Fruit fly (Drosophila melanogaster) whole organism, prepupa: ENCODE data around the gene ZnT77C.
A peak's percentile ranks its signal among the peaks of the same experiment; 100 is the strongest.

Experiments
- Blimp-1 ChIP-seq: fragments of 200-800 bp; sonication (Bioruptor generic); optimal IDR thresholded peaks from 3 replicates; lab custom pipeline; 2017; ENCODE audit warnings: missing biosample characterization, missing genetic modification characterization, mild to moderate bottlenecking, moderate library complexity, missing genetic modification reagents
- CG10631 ChIP-seq: fragments of 200-800 bp; sonication (Bioruptor generic); optimal IDR thresholded peaks from 2 replicates; lab custom pipeline; 2016; ENCODE audit warnings: missing biosample characterization, missing genetic modification characterization
- CG10669 ChIP-seq: fragments of 200-800 bp; sonication (Bioruptor generic); optimal IDR thresholded peaks from 3 replicates; lab custom pipeline; 2018; ENCODE audit warnings: missing biosample characterization, mild to moderate bottlenecking, missing genetic modification characterization, moderate library complexity
- CG11294 ChIP-seq: fragments of 200-800 bp; sonication (Bioruptor generic); IDR thresholded peaks from 2 replicates; pipeline ENCODE4 v1.3.6; 2022; ENCODE audit warnings: missing biosample characterization, missing genetic modification characterization
- CG11762 ChIP-seq: fragments of 200-800 bp; sonication (Bioruptor generic); optimal IDR thresholded peaks from 3 replicates; lab custom pipeline; 2016; ENCODE audit warnings: missing biosample characterization, missing genetic modification characterization; ENCODE audit not compliant: insufficient read depth
- CG11902 ChIP-seq: fragments of 200-800 bp; sonication (Bioruptor generic); optimal IDR thresholded peaks from 3 replicates; lab custom pipeline; 2016; ENCODE audit warnings: missing biosample characterization, missing genetic modification characterization
- CG15336 ChIP-seq: fragments of 200-800 bp; sonication (Bioruptor generic); IDR thresholded peaks from 2 replicates; pipeline ENCODE4 v1.3.6; 2022; ENCODE audit warnings: missing biosample characterization, missing genetic modification characterization
- CG1621 ChIP-seq: fragments of 200-800 bp; sonication (Bioruptor generic); optimal IDR thresholded peaks from 3 replicates; lab custom pipeline; 2018; ENCODE audit warnings: missing biosample characterization, mild to moderate bottlenecking, missing genetic modification characterization
- CG16779 ChIP-seq: fragments of 200-800 bp; sonication (Bioruptor generic); optimal IDR thresholded peaks from 3 replicates; lab custom pipeline; 2017; ENCODE audit warnings: missing biosample characterization, mild to moderate bottlenecking, missing genetic modification characterization
- CG31627 ChIP-seq: fragments of 200-800 bp; sonication (Bioruptor generic); optimal IDR thresholded peaks from 3 replicates; lab custom pipeline; 2016; ENCODE audit warnings: missing biosample characterization, missing genetic modification characterization
- CG32006 ChIP-seq: fragments of 200-800 bp; sonication (Bioruptor generic); optimal IDR thresholded peaks from 3 replicates; lab custom pipeline; 2017; ENCODE audit warnings: missing biosample characterization, mild to moderate bottlenecking, missing genetic modification characterization
- CG34406 ChIP-seq: fragments of 200-800 bp; sonication (Bioruptor generic); optimal IDR thresholded peaks from 3 replicates; lab custom pipeline; 2016; ENCODE audit warnings: missing biosample characterization, missing genetic modification characterization
- CG4318 ChIP-seq: fragments of 200-800 bp; sonication (Bioruptor generic); optimal IDR thresholded peaks from 3 replicates; lab custom pipeline; 2017; ENCODE audit warnings: missing biosample characterization, mild to moderate bottlenecking, missing genetic modification characterization
- CG6276 ChIP-seq: fragments of 200-800 bp; sonication (Bioruptor generic); optimal IDR thresholded peaks from 2 replicates; lab custom pipeline; 2017; ENCODE audit warnings: missing biosample characterization, mild to moderate bottlenecking, missing genetic modification characterization
- CG6792 ChIP-seq: fragments of 200-800 bp; sonication (Bioruptor generic); optimal IDR thresholded peaks from 3 replicates; lab custom pipeline; 2016; ENCODE audit warnings: missing biosample characterization, missing genetic modification characterization
- CG6854 ChIP-seq: fragments of 200-800 bp; sonication (Bioruptor generic); optimal IDR thresholded peaks from 2 replicates; lab custom pipeline; 2017; ENCODE audit warnings: missing biosample characterization, mild to moderate bottlenecking, missing genetic modification characterization
- CG7368 ChIP-seq: fragments of 200-800 bp; sonication (Bioruptor generic); optimal IDR thresholded peaks from 3 replicates; lab custom pipeline; 2016; ENCODE audit warnings: missing biosample characterization, missing genetic modification characterization
- CG8632 ChIP-seq: fragments of 200-800 bp; sonication (Bioruptor generic); optimal IDR thresholded peaks from 3 replicates; lab custom pipeline; 2016; ENCODE audit warnings: missing biosample characterization, missing genetic modification characterization
- Eip75B ChIP-seq: fragments of 200-800 bp; sonication (Bioruptor generic); optimal IDR thresholded peaks from 3 replicates; lab custom pipeline; 2016; ENCODE audit warnings: missing biosample characterization, missing genetic modification characterization
- Eip78C ChIP-seq: fragments of 200-800 bp; sonication (Bioruptor generic); peaks from one replicate; lab custom pipeline; 2016; ENCODE audit warnings: missing biosample characterization, missing genetic modification characterization
- Eip93F ChIP-seq: fragments of 200-800 bp; sonication (Bioruptor generic); optimal IDR thresholded peaks from 2 replicates; lab custom pipeline; 2016; ENCODE audit warnings: missing biosample characterization, mild to moderate bottlenecking, missing genetic modification characterization
- Ets21C ChIP-seq: fragments of 200-800 bp; sonication (Bioruptor generic); optimal IDR thresholded peaks from 3 replicates; lab custom pipeline; 2016; ENCODE audit warnings: missing biosample characterization, missing genetic modification characterization
- Gug ChIP-seq: fragments of 200-800 bp; sonication (Bioruptor generic); IDR thresholded peaks from 2 replicates; pipeline ENCODE4 v1.3.6; 2022; ENCODE audit warnings: missing biosample characterization, missing genetic modification characterization
- Hr38 ChIP-seq: sonication (Bioruptor generic); optimal IDR thresholded peaks from 2 replicates; lab custom pipeline; 2016; ENCODE audit warnings: missing biosample characterization, missing genetic modification characterization
- Hr39 ChIP-seq: fragments of 200-800 bp; sonication (Bioruptor generic); optimal IDR thresholded peaks from 2 replicates; lab custom pipeline; 2016; ENCODE audit warnings: missing biosample characterization, missing genetic modification characterization
- Hr4 ChIP-seq: fragments of 200-800 bp; sonication (Bioruptor generic); optimal IDR thresholded peaks from 3 replicates; lab custom pipeline; 2016; ENCODE audit warnings: missing biosample characterization, missing genetic modification characterization
- Lpt ChIP-seq: fragments of 200-800 bp; sonication (Bioruptor generic); optimal IDR thresholded peaks from 3 replicates; lab custom pipeline; 2016; ENCODE audit warnings: missing biosample characterization, missing genetic modification characterization
- Met ChIP-seq: fragments of 200-800 bp; sonication (Bioruptor generic); optimal IDR thresholded peaks from 3 replicates; lab custom pipeline; 2016; ENCODE audit warnings: missing biosample characterization, missing genetic modification characterization
- OdsH ChIP-seq: fragments of 200-800 bp; sonication (Bioruptor generic); optimal IDR thresholded peaks from 3 replicates; lab custom pipeline; 2016; ENCODE audit warnings: missing biosample characterization, missing genetic modification characterization
- Smox ChIP-seq: fragments of 200-800 bp; sonication (Bioruptor generic); optimal IDR thresholded peaks from 3 replicates; lab custom pipeline; 2016; ENCODE audit warnings: missing biosample characterization, missing genetic modification characterization
- Sox102F ChIP-seq: fragments of 200-800 bp; sonication (Bioruptor generic); optimal IDR thresholded peaks from 2 replicates; lab custom pipeline; 2016; ENCODE audit warnings: missing biosample characterization, mild to moderate bottlenecking, missing genetic modification characterization
- Sox15 ChIP-seq: fragments of 200-800 bp; sonication (Bioruptor generic); optimal IDR thresholded peaks from 3 replicates; lab custom pipeline; 2016; ENCODE audit warnings: missing biosample characterization, missing genetic modification characterization
- achi ChIP-seq: fragments of 200-800 bp; sonication (Bioruptor generic); optimal IDR thresholded peaks from 3 replicates; lab custom pipeline; 2016; ENCODE audit warnings: missing biosample characterization, missing genetic modification characterization
- acj6 ChIP-seq: fragments of 200-800 bp; sonication (Bioruptor generic); optimal IDR thresholded peaks from 3 replicates; lab custom pipeline; 2016; ENCODE audit warnings: missing biosample characterization, missing genetic modification characterization
- dac ChIP-seq: fragments of 200-800 bp; sonication (Bioruptor generic); optimal IDR thresholded peaks from 2 replicates; lab custom pipeline; 2017; ENCODE audit warnings: missing biosample characterization, mild to moderate bottlenecking, missing genetic modification characterization
- dsx ChIP-seq: fragments of 200-800 bp; optimal IDR thresholded peaks from 3 replicates; lab custom pipeline; 2019; ENCODE audit warnings: missing biosample characterization, mild to moderate bottlenecking, missing genetic modification characterization, moderate library complexity; ENCODE audit not compliant: poor library complexity, severe bottlenecking
- eg ChIP-seq: fragments of 200-800 bp; sonication (Bioruptor generic); IDR thresholded peaks from 3 replicates; pipeline ENCODE4 v1.3.6; 2022; ENCODE audit warnings: missing biosample characterization, missing genetic modification characterization
- esn ChIP-seq: fragments of 200-800 bp; sonication (Bioruptor generic); optimal IDR thresholded peaks from 2 replicates; lab custom pipeline; 2016; ENCODE audit warnings: missing biosample characterization, mild to moderate bottlenecking, missing genetic modification characterization, moderate library complexity
- fd59A ChIP-seq: fragments of 200-800 bp; sonication (Bioruptor generic); optimal IDR thresholded peaks from 2 replicates; lab custom pipeline; 2017; ENCODE audit warnings: missing biosample characterization, mild to moderate bottlenecking, missing genetic modification characterization, missing genetic modification reagents
- fkh ChIP-seq: fragments of 200-800 bp; sonication (Bioruptor generic); optimal IDR thresholded peaks from 3 replicates; lab custom pipeline; 2017; ENCODE audit warnings: missing biosample characterization, mild to moderate bottlenecking, missing genetic modification characterization, moderate library complexity
- net ChIP-seq: fragments of 200-800 bp; sonication (Bioruptor generic); optimal IDR thresholded peaks from 3 replicates; lab custom pipeline; 2016; ENCODE audit warnings: missing biosample characterization, missing genetic modification characterization
- pdm3 ChIP-seq: fragments of 200-800 bp; sonication (Bioruptor generic); optimal IDR thresholded peaks from 3 replicates; lab custom pipeline; 2016; ENCODE audit warnings: missing biosample characterization, missing genetic modification characterization
- spab ChIP-seq: fragments of 200-800 bp; sonication (Bioruptor generic); optimal IDR thresholded peaks from 2 replicates; lab custom pipeline; 2017; ENCODE audit warnings: missing biosample characterization, mild to moderate bottlenecking, missing genetic modification characterization, missing genetic modification reagents
- ss ChIP-seq, 2 experiments: fragments of 200-800 bp; sonication (Bioruptor generic); optimal IDR thresholded peaks; 2 replicates in 1 of 2; 3 replicates in 1 of 2; lab custom pipeline; 2017 to 2018; ENCODE audit warnings: mild to moderate bottlenecking in 2 of 2, missing biosample characterization in 2 of 2, missing genetic modification characterization in 2 of 2, moderate library complexity in 1 of 2
- svp ChIP-seq: fragments of 200-800 bp; sonication (Bioruptor generic); peaks from one replicate; lab custom pipeline; 2016; ENCODE audit warnings: missing biosample characterization, missing genetic modification characterization
- topi ChIP-seq: fragments of 200-800 bp; sonication (Bioruptor generic); optimal IDR thresholded peaks from 3 replicates; lab custom pipeline; 2016; ENCODE audit warnings: missing biosample characterization, missing genetic modification characterization
- vri ChIP-seq: fragments of 200-800 bp; sonication (Bioruptor generic); optimal IDR thresholded peaks from 3 replicates; lab custom pipeline; 2016; ENCODE audit warnings: missing biosample characterization, mild to moderate bottlenecking, missing genetic modification characterization

ZnT77C gene

dm6 chr3L:20494262-20494601, 489 bp downstream of the ZnT77C start (continued):
- TF ChIP-seq Sox15 (GFP tag; lab: Kevin White, UChicago), result no peak
- TF ChIP-seq Eip75B (GFP tag; lab: Kevin White, UChicago), result no peak
- TF ChIP-seq pdm3 (GFP tag; lab: Kevin White, UChicago), result no peak
- TF ChIP-seq CG6276, result no peak
- TF ChIP-seq Smox (GFP tag; lab: Kevin White, UChicago), result no peak
- TF ChIP-seq CG34406 (GFP tag; lab: Kevin White, UChicago), result no peak
- TF ChIP-seq ss (GFP tag; optimal IDR thresholded peaks at IDR 0.05; lab: Kevin White, UChicago), result no peak
- no peak for TF ChIP-seq CG11902
- no peak for TF ChIP-seq Sox102F (GFP tag; lab: Kevin White, UChicago)
- no peak for TF ChIP-seq CG1621 (tag; lab: Kevin White, UChicago)
- TF ChIP-seq Hr38 (GFP tag; lab: Kevin White, UChicago), result no peak
- peak; percentile 52 for TF ChIP-seq Eip78C (GFP tag; lab: Kevin White, UChicago)
- TF ChIP-seq CG6854 (GFP tag; lab: Kevin White, UChicago), result no peak
- no peak for TF ChIP-seq Hr39 (GFP tag; lab: Kevin White, UChicago)
- TF ChIP-seq achi (GFP tag; lab: Kevin White, UChicago), result peak; percentile 1
- no peak for TF ChIP-seq CG7368 (GFP tag; lab: Kevin White, UChicago)

dm6 chr3L:20493417-20494261, 1.1 kb downstream of the ZnT77C start:
- TF ChIP-seq OdsH (GFP tag; lab: Kevin White, UChicago), result peak; percentile 88
- TF ChIP-seq CG6276, result peak; percentile 90
- peak; percentile 83 for TF ChIP-seq Sox15 (GFP tag; lab: Kevin White, UChicago)
- peak; percentile 80 for TF ChIP-seq Ets21C (GFP tag; lab: Kevin White, UChicago)
- TF ChIP-seq acj6 (GFP tag; lab: Kevin White, UChicago), result peak; percentile 90
- TF ChIP-seq CG34406 (GFP tag; lab: Kevin White, UChicago), result peak; percentile 95
- TF ChIP-seq Eip75B (GFP tag; lab: Kevin White, UChicago), result peak; percentile 92
- TF ChIP-seq CG11294 (GFP tag; lab: Robert Waterston, UW), result peak; percentile 60
- peak; percentile 96 for TF ChIP-seq esn
- TF ChIP-seq dsx (GFP tag; lab: Kevin White, UChicago), result peak; percentile 87
- peak; percentile 83 for TF ChIP-seq CG16779 (tag; lab: Kevin White, UChicago)
- TF ChIP-seq spab (GFP tag; lab: Kevin White, UChicago), result peak; percentile 78
- TF ChIP-seq svp (GFP tag; lab: Kevin White, UChicago), result peak; percentile 97
- TF ChIP-seq CG32006 (GFP tag; lab: Kevin White, UChicago), result peak; percentile 90
- peak; percentile 85 for TF ChIP-seq CG31627
- peak; percentile 93 for TF ChIP-seq net
- TF ChIP-seq CG11762 (GFP tag; lab: Kevin White, UChicago), result peak; percentile 79
- peak; percentile 89 for TF ChIP-seq pdm3 (GFP tag; lab: Kevin White, UChicago)
- peak; percentile 47 for TF ChIP-seq dac (GFP tag; lab: Kevin White, UChicago)
- peak; percentile 92 for TF ChIP-seq eg (GFP tag; lab: Robert Waterston, UW)
- peak; percentile 66 for TF ChIP-seq fd59A (GFP tag; lab: Kevin White, UChicago)
- peak; percentile 93 for TF ChIP-seq Hr4
- TF ChIP-seq Gug (GFP tag; lab: Robert Waterston, UW), result peak; percentile 74
- peak; percentile 75 for TF ChIP-seq Blimp-1 (GFP tag; lab: Kevin White, UChicago)
- peak; percentile 86 for TF ChIP-seq vri (GFP tag; lab: Kevin White, UChicago)
- peak; percentile 61 for TF ChIP-seq Eip93F (GFP tag; lab: Kevin White, UChicago)
- TF ChIP-seq CG6854 (GFP tag; lab: Kevin White, UChicago), result peak; percentile 84
- peak; percentile 76 for TF ChIP-seq fkh (GFP tag; lab: Kevin White, UChicago)
- TF ChIP-seq CG15336 (GFP tag; lab: Robert Waterston, UW), result peak; percentile 97
- TF ChIP-seq CG4318 (GFP tag; lab: Kevin White, UChicago), result peak; percentile 68
- TF ChIP-seq Lpt, result peak; percentile 74
- peak; percentile 88 for TF ChIP-seq achi (GFP tag; lab: Kevin White, UChicago)
- no peak for TF ChIP-seq Hr38 (GFP tag; lab: Kevin White, UChicago)
- TF ChIP-seq CG10631, result peak; percentile 82
- TF ChIP-seq CG8632 (GFP tag; lab: Kevin White, UChicago), result peak; percentile 92
- peak; percentile 83 for TF ChIP-seq CG7368 (GFP tag; lab: Kevin White, UChicago)
- TF ChIP-seq CG10669 (GFP tag; lab: Kevin White, UChicago), result peak; percentile 83
- TF ChIP-seq CG6792, result peak; percentile 93
- peak; percentile 94 for TF ChIP-seq Met (GFP tag; lab: Kevin White, UChicago)
- TF ChIP-seq topi (GFP tag; lab: Kevin White, UChicago), result peak; percentile 95
